Fruit fly (Drosophila melanogaster) whole organism, adult: ENCODE results near the gene CG42395.

Experiments used
- CG11617 ChIP-seq: fragments of 200-800 bp; sonication (Bioruptor generic); optimal IDR thresholded peaks from 2 replicates; lab custom pipeline; 2017; ENCODE audit warnings: mild to moderate bottlenecking, missing biosample characterization, missing genetic modification reagents, missing genetic modification characterization
- CG12768 ChIP-seq: fragments of 200-800 bp; sonication (Bioruptor generic); optimal IDR thresholded peaks from 2 replicates; lab custom pipeline; 2017; ENCODE audit warnings: missing biosample characterization, missing genetic modification characterization, mild to moderate bottlenecking, moderate library complexity, missing genetic modification reagents
- CG14711 ChIP-seq: fragments of 200-800 bp; sonication (Bioruptor generic); optimal IDR thresholded peaks from 2 replicates; lab custom pipeline; 2018; ENCODE audit warnings: missing biosample characterization, mild to moderate bottlenecking, missing genetic modification characterization, moderate library complexity
- CG1620 ChIP-seq: fragments of 200-800 bp; sonication (Bioruptor generic); optimal IDR thresholded peaks from 2 replicates; lab custom pipeline; 2016; ENCODE audit warnings: missing biosample characterization, missing genetic modification characterization
- CG33017 ChIP-seq: fragments of 200-800 bp; sonication (Bioruptor generic); optimal IDR thresholded peaks from 2 replicates; lab custom pipeline; 2018; ENCODE audit warnings: missing biosample characterization, mild to moderate bottlenecking, missing genetic modification characterization, moderate library complexity
- CG5204 ChIP-seq: fragments of 200-800 bp; sonication (Bioruptor generic); optimal IDR thresholded peaks from 2 replicates; lab custom pipeline; 2016; ENCODE audit warnings: missing biosample characterization, missing genetic modification characterization
- CG7045 ChIP-seq: fragments of 200-800 bp; sonication (Bioruptor generic); optimal IDR thresholded peaks from 2 replicates; lab custom pipeline; 2017; ENCODE audit warnings: missing biosample characterization, mild to moderate bottlenecking, missing genetic modification characterization
- CG7101 ChIP-seq: fragments of 200-800 bp; sonication (Bioruptor generic); optimal IDR thresholded peaks from 2 replicates; lab custom pipeline; 2018; ENCODE audit warnings: missing biosample characterization, mild to moderate bottlenecking, missing genetic modification characterization, moderate library complexity
- Clk ChIP-seq: fragments of 200-800 bp; sonication (Bioruptor generic); optimal IDR thresholded peaks from 2 replicates; lab custom pipeline; 2017; ENCODE audit warnings: missing biosample characterization, missing genetic modification characterization
- Crg-1 ChIP-seq: fragments of 200-800 bp; sonication (Bioruptor generic); optimal IDR thresholded peaks from 2 replicates; lab custom pipeline; 2016; ENCODE audit warnings: missing biosample characterization, missing genetic modification characterization
- Hr96 ChIP-seq: fragments of 200-800 bp; sonication (Bioruptor generic); optimal IDR thresholded peaks from 2 replicates; lab custom pipeline; 2016; ENCODE audit warnings: missing biosample characterization, missing genetic modification characterization
- Mnt ChIP-seq: fragments of 200-800 bp; sonication (Bioruptor generic); optimal IDR thresholded peaks from 2 replicates; lab custom pipeline; 2016; ENCODE audit warnings: missing biosample characterization, mild to moderate bottlenecking, missing genetic modification characterization
- bab1 ChIP-seq: fragments of 200-800 bp; sonication (Bioruptor generic); optimal IDR thresholded peaks from 3 replicates; lab custom pipeline; 2019; ENCODE audit warnings: missing biosample characterization, mild to moderate bottlenecking, missing genetic modification characterization, moderate library complexity
- cic ChIP-seq: fragments of 200-800 bp; sonication (Bioruptor generic); optimal IDR thresholded peaks from 2 replicates; lab custom pipeline; 2017; ENCODE audit warnings: missing biosample characterization, mild to moderate bottlenecking, missing genetic modification characterization, moderate library complexity
- cnc ChIP-seq, 2 experiments: fragments of >200 bp; optimal IDR thresholded peaks; 2 replicates each; lab custom pipeline; 2017
- kay ChIP-seq: fragments of 200-800 bp; sonication (Bioruptor generic); peaks from one replicate; lab custom pipeline; 2016; ENCODE audit warnings: missing biosample characterization, missing genetic modification characterization, borderline replicate concordance
- ovo ChIP-seq: fragments of 200-800 bp; sonication (Bioruptor generic); optimal IDR thresholded peaks from 2 replicates; lab custom pipeline; 2016; ENCODE audit warnings: missing biosample characterization, missing genetic modification characterization
- pad ChIP-seq: fragments of 200-800 bp; sonication (Bioruptor generic); optimal IDR thresholded peaks from 3 replicates; lab custom pipeline; 2017; ENCODE audit warnings: missing biosample characterization, missing genetic modification characterization, mild to moderate bottlenecking, moderate library complexity, missing genetic modification reagents
- tj ChIP-seq: fragments of 200-800 bp; sonication (Bioruptor generic); optimal IDR thresholded peaks from 3 replicates; lab custom pipeline; 2017; ENCODE audit warnings: missing biosample characterization, mild to moderate bottlenecking, missing genetic modification characterization, moderate library complexity
- toe ChIP-seq: fragments of 200-800 bp; sonication (Bioruptor generic); optimal IDR thresholded peaks from 2 replicates; lab custom pipeline; 2016; ENCODE audit warnings: missing biosample characterization, missing genetic modification characterization

Gene CG42395

DNA sequence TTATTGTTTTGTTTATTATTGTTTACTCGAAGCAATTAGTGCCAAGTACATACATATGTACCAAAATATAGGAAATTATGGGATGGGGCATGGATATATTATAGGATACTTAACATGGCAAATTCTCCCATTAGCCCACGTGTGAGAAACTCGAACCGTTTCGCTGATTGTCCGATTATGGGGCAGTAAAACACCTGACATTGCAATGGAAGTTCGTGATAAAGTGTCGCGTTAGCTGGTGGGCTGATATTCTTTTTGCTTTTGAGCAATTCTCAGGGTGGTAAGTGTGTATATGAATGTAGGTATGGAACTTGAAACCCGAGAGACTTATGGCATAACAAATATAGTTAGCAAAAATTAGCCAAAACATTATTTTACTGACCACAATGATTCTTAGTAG lies 2.0 kb upstream of the CG42395 start:
- TF ChIP-seq kay (GFP tag; lab: Kevin White, UChicago), result no peak
- no peak for TF ChIP-seq cnc (optimal IDR thresholded peaks at IDR 0.05; lab: Kevin White, UChicago)
- TF ChIP-seq CG33017 (tag; lab: Kevin White, UChicago), result no peak
- no peak for TF ChIP-seq Crg-1
- TF ChIP-seq CG5204 (GFP tag; lab: Kevin White, UChicago), result no peak
- no peak for TF ChIP-seq CG11617 (GFP tag; lab: Kevin White, UChicago)
- TF ChIP-seq cic, result no peak
- no peak for TF ChIP-seq Clk (GFP tag; lab: Kevin White, UChicago)
- TF ChIP-seq CG1620 (GFP tag; lab: Kevin White, UChicago), result peak; percentile 2
- TF ChIP-seq Mnt (GFP tag; lab: Kevin White, UChicago), result peak; percentile 49
- TF ChIP-seq toe (GFP tag; lab: Kevin White, UChicago), result no peak
- peak; percentile 40 for TF ChIP-seq CG7101 (tag; lab: Kevin White, UChicago)
- no peak for TF ChIP-seq CG12768
- TF ChIP-seq ovo (GFP tag; lab: Kevin White, UChicago), result no peak
- no peak for TF ChIP-seq Hr96
- TF ChIP-seq bab1, result peak; percentile 30
- TF ChIP-seq pad (GFP tag; lab: Kevin White, UChicago), result no peak
- peak; percentile 98 for TF ChIP-seq tj (GFP tag; lab: Kevin White, UChicago)
- no peak for TF ChIP-seq CG7045
- no peak for TF ChIP-seq CG14711

DNA sequence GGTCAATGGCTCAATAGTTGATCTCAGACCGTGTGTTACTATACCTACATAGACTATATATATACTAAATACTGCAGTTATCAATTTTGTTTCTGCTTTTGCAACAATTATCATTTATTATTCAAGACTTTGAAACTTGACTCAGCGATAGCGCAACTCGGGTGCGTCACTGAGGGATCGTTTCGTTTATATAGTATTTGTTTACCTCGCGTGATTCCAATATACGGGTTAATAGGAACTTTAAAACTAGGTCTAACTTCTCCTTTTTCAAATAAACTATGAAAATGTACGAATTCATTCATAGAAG lies 1.2 kb upstream of the CG42395 start:
- peak; percentile 55 for TF ChIP-seq cic
- no peak for TF ChIP-seq ovo (GFP tag; lab: Kevin White, UChicago)
- TF ChIP-seq pad (GFP tag; lab: Kevin White, UChicago), result no peak
- peak; percentile 13 for TF ChIP-seq tj (GFP tag; lab: Kevin White, UChicago)
- peak; percentile 18 for TF ChIP-seq CG12768

DNA sequence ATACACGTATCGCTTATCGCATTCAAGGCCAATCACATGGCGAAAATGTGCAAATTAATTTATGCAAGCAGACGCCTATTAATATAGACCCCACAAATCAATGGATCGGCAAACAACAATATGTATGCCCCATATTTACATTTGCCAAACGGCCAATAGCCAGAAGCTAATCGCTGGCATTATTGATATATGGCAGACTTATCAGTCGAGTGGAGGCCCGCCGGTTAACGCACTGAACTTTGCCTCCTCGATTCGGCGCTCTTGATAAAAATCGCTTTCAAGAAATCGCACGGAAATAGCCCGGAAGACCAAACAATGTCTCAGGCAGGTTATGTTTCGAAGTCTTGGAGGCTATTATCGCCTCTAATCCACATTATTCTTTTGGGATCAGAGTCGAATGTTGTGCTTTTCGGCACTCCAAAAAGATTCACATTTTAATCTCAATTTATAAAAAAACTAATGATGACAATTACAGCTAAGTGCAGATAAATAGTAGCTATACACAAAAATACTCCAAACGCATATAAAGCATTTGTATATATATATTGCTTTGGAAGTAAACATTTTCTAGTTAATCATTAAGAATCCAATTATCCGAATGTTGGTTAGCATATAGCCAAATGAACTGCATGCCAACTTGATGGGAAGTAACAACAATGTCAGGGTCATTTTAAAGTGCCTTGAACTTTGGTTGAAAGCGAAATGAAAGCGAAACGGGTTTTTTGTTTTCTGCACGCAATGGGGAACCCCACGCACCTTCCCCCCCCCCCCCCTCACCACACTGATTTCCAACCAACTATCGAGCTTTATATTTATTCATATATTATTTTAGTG lies 674 bp upstream of the CG42395 start:
- no peak for TF ChIP-seq toe (GFP tag; lab: Kevin White, UChicago)
- TF ChIP-seq CG12768, result peak; percentile 16
- peak; percentile 65 for TF ChIP-seq Crg-1
- TF ChIP-seq kay (GFP tag; lab: Kevin White, UChicago), result peak; percentile 19
- TF ChIP-seq CG7101 (tag; lab: Kevin White, UChicago), result peak; percentile 36
- TF ChIP-seq CG5204 (GFP tag; lab: Kevin White, UChicago), result no peak
- TF ChIP-seq Hr96, result no peak
- TF ChIP-seq Mnt (GFP tag; lab: Kevin White, UChicago), result peak; percentile 27
- no peak for TF ChIP-seq CG1620 (GFP tag; lab: Kevin White, UChicago)
- no peak for TF ChIP-seq Clk (GFP tag; lab: Kevin White, UChicago)
- peak; percentile 25 for TF ChIP-seq pad (GFP tag; lab: Kevin White, UChicago)
- no peak for TF ChIP-seq tj (GFP tag; lab: Kevin White, UChicago)
- TF ChIP-seq CG33017 (tag; lab: Kevin White, UChicago), result no peak
- TF ChIP-seq CG7045, result no peak
- TF ChIP-seq cic, result peak; percentile 20
- TF ChIP-seq cnc (optimal IDR thresholded peaks at IDR 0.05; lab: Kevin White, UChicago), result no peak
- TF ChIP-seq ovo (GFP tag; lab: Kevin White, UChicago), result no peak
- TF ChIP-seq bab1, result no peak
- TF ChIP-seq CG11617 (GFP tag; lab: Kevin White, UChicago), result no peak
- no peak for TF ChIP-seq CG14711

DNA sequence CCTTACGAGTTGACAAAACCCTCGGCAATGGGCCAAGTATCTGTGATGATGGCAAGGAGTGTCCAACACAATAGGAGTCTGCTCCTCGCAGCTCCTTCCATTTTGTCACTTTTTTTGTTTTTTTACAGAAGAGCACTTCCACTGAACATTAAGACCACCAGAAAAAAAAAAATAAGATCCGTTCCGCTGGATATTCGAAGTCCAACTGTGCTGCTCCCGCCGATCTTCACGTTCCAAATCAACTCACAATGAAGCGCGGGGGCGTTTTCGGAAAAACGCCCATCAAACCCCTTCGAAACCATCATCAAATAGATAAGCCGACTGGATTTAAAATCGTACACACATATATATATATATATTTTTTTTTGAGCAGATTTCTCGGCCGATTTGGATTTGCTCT lies 4.8 kb downstream of the CG42395 start, which contains the start of gene Cubn:
Gene Cubn, minus strand, starts transcription at position 101 of the 400 bp plus-strand sequence.
- TF ChIP-seq ovo (GFP tag; lab: Kevin White, UChicago) (no peak), Clk (GFP tag; lab: Kevin White, UChicago) (no peak), cic (no peak), CG33017 (tag; lab: Kevin White, UChicago) (no peak), kay (GFP tag; lab: Kevin White, UChicago) (no peak), bab1 (no peak)

DNA sequence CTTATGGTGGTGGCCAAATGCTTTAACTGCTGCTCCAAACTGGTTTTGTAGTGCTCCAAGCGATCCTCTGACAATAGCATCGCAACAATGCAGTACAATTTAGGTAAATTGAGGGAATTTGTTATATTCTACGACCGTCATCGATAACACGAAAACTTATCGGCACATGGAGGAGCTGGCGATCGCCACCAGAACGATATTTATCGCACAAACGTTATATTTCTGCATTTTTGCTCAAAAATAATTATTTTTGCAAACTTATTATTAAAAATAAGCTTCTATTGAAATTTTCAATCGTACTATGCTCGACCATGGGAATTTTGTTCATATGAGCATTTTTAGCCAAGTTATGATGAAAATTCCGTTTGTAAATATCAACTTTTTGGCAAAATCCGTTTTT lies 19.6 kb downstream of the CG42395 start, which contains the start of gene CG15317:
Gene CG15317, minus strand, starts transcription at position 148 of the 400 bp plus-strand sequence.
- peak; percentile 90 for TF ChIP-seq Mnt (GFP tag; lab: Kevin White, UChicago)
- peak; percentile 16 for TF ChIP-seq CG1620 (GFP tag; lab: Kevin White, UChicago)
- no peak for TF ChIP-seq cnc (optimal IDR thresholded peaks at IDR 0.05; lab: Kevin White, UChicago)

DNA sequence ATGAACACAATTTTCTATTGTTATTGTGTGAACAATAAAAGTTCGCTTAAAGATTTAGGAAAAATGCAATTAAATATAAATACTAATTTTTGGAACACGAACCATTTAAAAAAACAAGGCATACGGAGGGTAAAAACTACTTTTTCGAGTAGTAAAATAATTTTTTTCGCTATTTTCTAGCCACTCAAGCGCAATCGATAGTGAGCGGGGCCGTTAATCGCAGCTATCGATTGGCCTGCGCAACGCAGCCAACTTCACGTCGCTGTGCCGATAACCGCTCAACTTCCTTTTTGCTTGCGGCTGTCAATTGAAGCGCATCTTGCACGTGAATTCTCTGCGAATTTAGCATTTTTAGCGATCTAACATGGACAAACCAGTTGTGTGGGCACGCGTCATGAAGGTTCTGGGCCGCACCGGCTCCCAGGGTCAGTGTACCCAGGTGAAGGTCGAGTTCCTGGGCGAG lies 21.7 kb downstream of the CG42395 start, which contains the start of gene RpS28b:
Gene RpS28b, plus strand, starts transcription at position 278 of the 463 bp plus-strand sequence.
- TF ChIP-seq CG33017 (tag; lab: Kevin White, UChicago) (peak; percentile 58), CG1620 (GFP tag; lab: Kevin White, UChicago) (peak; percentile 98), Crg-1 (peak; percentile 92), ovo (GFP tag; lab: Kevin White, UChicago) (peak; percentile 98), CG7101 (tag; lab: Kevin White, UChicago) (peak; percentile 94), CG7045 (peak; percentile 63), kay (GFP tag; lab: Kevin White, UChicago) (no peak), Hr96 (peak; percentile 98), Clk (GFP tag; lab: Kevin White, UChicago) (peak; percentile 3), bab1 (peak; percentile 92), CG11617 (GFP tag; lab: Kevin White, UChicago) (peak; percentile 94), CG14711 (peak; percentile 62), pad (GFP tag; lab: Kevin White, UChicago) (peak; percentile 88), cnc (optimal IDR thresholded peaks at IDR 0.05; lab: Kevin White, UChicago) (no peak), toe (GFP tag; lab: Kevin White, UChicago) (peak; percentile 41), cic (peak; percentile 44), CG12768 (peak; percentile 74), CG5204 (GFP tag; lab: Kevin White, UChicago) (peak; percentile 47), Mnt (GFP tag; lab: Kevin White, UChicago) (peak; percentile 95), tj (GFP tag; lab: Kevin White, UChicago) (peak; percentile 84)
